Fruit fly (Drosophila melanogaster) Kc167 (cell line): ENCODE results near the gene Rad9.

Experiments
- Myc ChIP-seq: fragments of >200 bp; optimal IDR thresholded peaks from 2 replicates; lab custom pipeline; 2017; ENCODE audit warnings: missing external identifiers
- Sin3A ChIP-seq: fragments of >200 bp; optimal IDR thresholded peaks from 2 replicates; lab custom pipeline; 2018; ENCODE audit warnings: missing external identifiers
- h ChIP-seq: fragments of >200 bp; optimal IDR thresholded peaks from 3 replicates; lab custom pipeline; 2018; ENCODE audit warnings: missing external identifiers
- insv ChIP-seq: fragments of >200 bp; optimal IDR thresholded peaks from 3 replicates; lab custom pipeline; 2018; ENCODE audit warnings: missing external identifiers
- psq ChIP-seq: fragments of >200 bp; optimal IDR thresholded peaks from 2 replicates; lab custom pipeline; 2017; ENCODE audit warnings: missing external identifiers
- ttk ChIP-seq: sonication (Bioruptor generic); optimal IDR thresholded peaks from 2 replicates; lab custom pipeline; 2017; ENCODE audit warnings: missing external identifiers

Gene Rad9

DNA sequence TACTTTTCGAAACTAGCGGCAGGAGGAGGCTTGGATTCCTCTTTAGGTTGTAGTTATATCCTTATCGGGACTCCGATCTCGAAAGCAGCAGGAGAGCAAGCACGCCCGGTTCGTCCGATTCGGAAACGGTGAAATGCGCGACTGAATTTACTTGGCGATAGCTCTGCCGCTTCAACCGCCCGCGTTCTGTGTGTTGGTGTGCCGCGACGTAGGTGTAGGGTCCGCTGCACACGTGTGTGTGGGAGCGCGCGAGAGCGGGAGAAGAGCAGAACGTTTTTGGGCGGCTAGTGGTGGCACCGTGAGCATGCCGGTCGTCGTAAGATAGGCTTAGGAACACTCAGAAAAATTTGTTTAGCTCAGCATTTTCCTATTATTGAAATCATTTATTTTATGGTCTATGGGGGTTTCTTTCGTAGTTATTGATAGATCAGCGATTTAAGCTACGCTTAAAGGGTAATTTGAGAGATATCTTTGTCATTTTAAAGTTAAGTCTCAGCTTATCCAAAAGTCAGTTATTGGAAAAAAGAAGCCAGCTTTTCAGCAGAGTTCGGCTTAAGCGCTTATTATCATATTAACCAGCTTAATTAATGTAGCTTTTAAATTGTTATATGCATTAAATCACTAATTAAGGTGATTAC, 31.9 kb downstream of the Rad9 start:
- TF ChIP-seq Myc (lab: Kevin White, UChicago) (no peak), insv (no peak), Sin3A (lab: Kevin White, UChicago) (no peak), psq (lab: Kevin White, UChicago) (no peak), ttk (lab: Kevin White, UChicago) (no peak), h (lab: Kevin White, UChicago) (no peak)

DNA sequence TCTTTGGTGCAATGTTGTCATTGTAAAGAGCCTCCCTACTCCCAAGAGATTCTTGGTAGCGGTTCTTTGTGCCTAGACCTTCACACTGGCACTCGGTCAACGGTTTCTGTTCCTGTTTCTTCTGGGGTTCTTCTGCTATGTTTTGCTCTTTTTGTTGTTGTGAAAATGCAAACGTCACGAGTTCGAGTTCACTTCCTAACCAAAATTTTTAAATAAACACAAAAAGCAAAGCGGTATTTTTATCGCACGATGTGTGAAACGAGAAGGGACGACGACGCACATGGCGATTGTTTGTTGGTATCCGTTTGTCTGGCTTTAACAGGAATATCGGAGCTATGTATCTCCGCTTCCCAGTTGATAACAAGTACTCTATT, 32.4 kb downstream of the Rad9 start:
- TF ChIP-seq h (lab: Kevin White, UChicago) (no peak), Sin3A (lab: Kevin White, UChicago) (no peak)

DNA sequence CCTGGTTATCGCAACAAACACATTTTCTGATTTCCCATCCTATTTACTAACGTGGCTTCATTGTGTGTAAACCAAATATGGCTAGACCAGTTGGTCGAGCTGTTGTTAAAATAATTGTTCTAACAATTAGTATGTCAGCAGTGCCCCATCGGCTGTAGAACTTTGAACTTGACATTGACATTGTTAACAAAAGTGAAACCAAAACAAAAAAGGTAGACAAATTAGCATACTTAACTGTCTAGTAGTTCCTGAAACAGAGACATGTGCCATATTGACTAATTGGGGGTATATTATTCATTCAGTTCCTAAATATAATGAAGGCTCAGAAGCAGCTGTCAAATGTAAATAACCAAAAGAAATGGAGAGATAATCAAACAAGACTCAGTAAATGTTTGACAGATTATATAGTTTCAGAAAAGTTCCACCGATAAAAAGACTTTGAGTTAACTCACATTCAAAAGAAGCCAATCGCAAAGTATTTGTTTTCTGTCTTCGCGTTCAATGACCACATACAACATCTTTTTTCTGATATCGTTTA, 34.6 kb downstream of the Rad9 start:
- TF ChIP-seq h (lab: Kevin White, UChicago), result no peak
- no peak for TF ChIP-seq insv
- no peak for TF ChIP-seq psq (lab: Kevin White, UChicago)
- TF ChIP-seq ttk (lab: Kevin White, UChicago), result no peak
- TF ChIP-seq Sin3A (lab: Kevin White, UChicago), result no peak
- no peak for TF ChIP-seq Myc (lab: Kevin White, UChicago)

DNA sequence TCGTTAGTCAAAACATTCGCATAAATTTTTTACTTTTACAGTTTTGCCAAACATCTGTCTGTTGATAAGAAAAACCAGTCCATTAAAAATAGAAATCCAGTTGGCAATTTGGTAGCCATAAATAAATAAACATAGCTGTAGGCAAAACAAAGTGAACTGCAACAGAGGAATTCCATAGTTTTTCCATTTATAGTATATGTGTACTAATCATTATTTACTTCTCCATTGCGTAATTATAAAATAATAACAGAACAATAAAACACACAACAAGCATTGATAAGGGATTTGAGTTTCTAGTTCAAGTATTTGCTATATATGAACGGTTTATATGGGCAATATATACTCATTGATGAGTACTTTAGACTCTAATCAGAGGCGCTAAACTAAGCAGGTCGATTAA, 35.7 kb downstream of the Rad9 start:
- TF ChIP-seq Myc (lab: Kevin White, UChicago) (no peak), psq (lab: Kevin White, UChicago) (no peak), Sin3A (lab: Kevin White, UChicago) (no peak), h (lab: Kevin White, UChicago) (no peak), insv (no peak), ttk (lab: Kevin White, UChicago) (no peak)

DNA sequence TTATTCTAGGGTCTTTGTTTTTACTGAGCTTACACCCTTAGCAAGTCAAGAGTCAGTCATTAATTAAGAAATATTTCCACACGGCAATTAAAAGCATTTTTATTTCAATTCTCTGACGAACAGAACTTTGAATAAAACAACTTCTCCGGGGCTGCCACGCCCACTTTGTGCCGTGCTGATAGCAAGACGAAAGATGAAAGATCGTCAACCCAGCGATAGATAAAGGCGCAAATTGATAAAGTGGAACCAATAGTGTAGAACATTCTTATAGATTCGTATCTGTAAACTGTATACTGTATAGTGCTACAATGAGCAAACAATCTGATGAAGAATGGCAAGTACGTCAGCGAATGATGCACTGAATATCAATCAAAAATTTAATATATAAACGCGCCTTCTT, 37.4 kb downstream of the Rad9 start:
- TF ChIP-seq psq (lab: Kevin White, UChicago) (no peak), Sin3A (lab: Kevin White, UChicago) (no peak), ttk (lab: Kevin White, UChicago) (no peak), h (lab: Kevin White, UChicago) (no peak), Myc (lab: Kevin White, UChicago) (no peak), insv (no peak)

DNA sequence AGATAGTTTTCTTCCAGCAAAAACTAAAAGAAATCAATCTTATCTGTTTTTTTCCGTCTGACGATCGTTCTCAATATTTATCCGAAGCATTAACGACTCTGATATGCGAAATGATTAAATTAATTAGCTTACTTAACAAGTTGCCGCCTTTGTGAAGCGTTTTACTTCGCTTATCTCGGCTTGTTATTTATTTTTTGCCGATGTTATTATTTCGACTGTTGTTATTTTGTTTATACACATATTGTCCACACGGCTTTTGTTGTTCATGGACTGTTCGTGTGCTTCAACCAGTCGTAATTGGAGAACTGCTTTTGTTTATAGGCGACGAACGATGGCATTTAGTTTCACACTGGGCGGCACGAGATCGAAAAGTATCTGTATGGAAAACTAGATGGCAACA, 39.1 kb downstream of the Rad9 start:
- TF ChIP-seq ttk (lab: Kevin White, UChicago), result no peak
- TF ChIP-seq psq (lab: Kevin White, UChicago), result no peak
- TF ChIP-seq insv, result no peak
- no peak for TF ChIP-seq Myc (lab: Kevin White, UChicago)
- no peak for TF ChIP-seq Sin3A (lab: Kevin White, UChicago)
- no peak for TF ChIP-seq h (lab: Kevin White, UChicago)

DNA sequence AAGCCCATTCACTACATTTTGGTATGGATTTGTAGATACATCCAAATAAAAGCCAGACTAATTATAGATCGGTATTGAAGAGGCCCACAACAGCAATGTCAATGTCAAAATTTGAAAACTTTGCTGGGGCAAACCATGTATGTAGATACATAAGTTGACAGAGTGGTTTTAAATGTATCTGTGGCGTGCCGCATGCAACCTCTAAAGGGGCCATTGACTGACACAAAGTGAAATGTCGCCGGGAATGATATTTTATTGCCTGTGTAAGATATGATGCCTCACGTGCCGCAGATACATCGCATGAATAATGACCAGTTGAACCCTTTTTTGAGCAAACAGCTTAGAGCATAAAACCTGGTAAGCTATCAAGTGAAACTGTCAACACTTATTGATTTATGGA, 39.6 kb downstream of the Rad9 start:
- no peak for TF ChIP-seq insv
- no peak for TF ChIP-seq psq (lab: Kevin White, UChicago)
- TF ChIP-seq h (lab: Kevin White, UChicago), result no peak
- no peak for TF ChIP-seq Sin3A (lab: Kevin White, UChicago)
- TF ChIP-seq Myc (lab: Kevin White, UChicago), result no peak
- no peak for TF ChIP-seq ttk (lab: Kevin White, UChicago)

DNA sequence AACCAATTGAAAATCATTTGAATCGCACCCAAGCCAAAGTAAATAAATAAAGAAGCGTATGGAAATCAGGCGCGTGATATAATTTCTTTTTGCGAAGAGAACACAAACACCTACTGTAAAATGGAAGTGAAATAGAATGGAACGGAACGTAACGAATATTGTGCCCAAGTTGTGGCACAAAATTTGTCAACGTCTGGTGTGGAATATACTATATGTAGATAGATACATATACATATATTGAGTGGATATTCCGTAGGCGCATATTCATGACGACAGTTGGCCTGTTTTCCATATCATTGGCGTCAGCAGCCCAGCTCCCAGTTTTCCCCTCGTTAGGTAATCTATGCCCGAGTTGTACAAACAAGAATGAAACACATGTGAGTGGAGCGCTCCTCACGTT, 40.2 kb downstream of the Rad9 start:
- no peak for TF ChIP-seq Sin3A (lab: Kevin White, UChicago)
- no peak for TF ChIP-seq Myc (lab: Kevin White, UChicago)
- TF ChIP-seq psq (lab: Kevin White, UChicago), result no peak
- no peak for TF ChIP-seq insv
- TF ChIP-seq ttk (lab: Kevin White, UChicago), result no peak
- no peak for TF ChIP-seq h (lab: Kevin White, UChicago)

DNA sequence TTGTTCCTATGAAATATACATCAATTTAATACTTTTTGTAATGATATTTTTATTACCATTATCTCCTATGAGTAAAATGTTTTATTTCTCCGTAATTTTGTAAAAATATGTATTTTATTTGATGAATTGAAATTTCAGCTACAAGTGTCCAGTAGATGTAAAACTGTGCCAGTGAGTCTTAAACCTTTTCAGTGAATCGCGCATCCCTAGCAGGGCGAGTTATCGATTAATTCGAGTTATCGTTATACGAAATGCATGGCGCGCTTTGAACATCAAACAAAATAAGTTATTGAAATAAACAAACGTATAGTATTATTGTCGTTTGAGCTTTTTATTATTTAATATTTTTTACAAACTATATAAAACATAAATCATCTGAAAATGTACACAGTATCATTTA, 44.0 kb downstream of the Rad9 start:
- TF ChIP-seq ttk (lab: Kevin White, UChicago) (no peak), insv (no peak), Myc (lab: Kevin White, UChicago) (no peak), psq (lab: Kevin White, UChicago) (no peak), Sin3A (lab: Kevin White, UChicago) (no peak), h (lab: Kevin White, UChicago) (no peak)

DNA sequence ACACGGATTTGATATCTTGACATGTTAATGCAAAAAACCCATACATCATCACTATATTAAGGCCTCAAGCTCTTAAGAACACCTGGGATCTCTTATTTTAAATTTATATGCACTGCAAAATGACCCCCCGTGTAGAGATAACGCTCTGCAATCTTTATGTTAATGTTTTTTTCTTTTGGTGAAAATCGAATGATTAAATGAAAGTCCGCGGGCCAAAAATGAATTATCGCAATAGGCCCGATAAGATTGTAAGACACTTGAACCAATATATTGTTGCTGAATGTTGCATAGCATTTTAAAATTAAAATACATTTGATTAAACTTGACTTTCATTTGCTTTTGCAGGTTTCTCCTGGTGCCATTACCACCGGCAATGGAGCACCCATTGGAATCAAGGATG, 46.4 kb downstream of the Rad9 start:
- TF ChIP-seq psq (lab: Kevin White, UChicago) (no peak), Myc (lab: Kevin White, UChicago) (no peak), Sin3A (lab: Kevin White, UChicago) (no peak), h (lab: Kevin White, UChicago) (no peak), ttk (lab: Kevin White, UChicago) (no peak), insv (no peak)

DNA sequence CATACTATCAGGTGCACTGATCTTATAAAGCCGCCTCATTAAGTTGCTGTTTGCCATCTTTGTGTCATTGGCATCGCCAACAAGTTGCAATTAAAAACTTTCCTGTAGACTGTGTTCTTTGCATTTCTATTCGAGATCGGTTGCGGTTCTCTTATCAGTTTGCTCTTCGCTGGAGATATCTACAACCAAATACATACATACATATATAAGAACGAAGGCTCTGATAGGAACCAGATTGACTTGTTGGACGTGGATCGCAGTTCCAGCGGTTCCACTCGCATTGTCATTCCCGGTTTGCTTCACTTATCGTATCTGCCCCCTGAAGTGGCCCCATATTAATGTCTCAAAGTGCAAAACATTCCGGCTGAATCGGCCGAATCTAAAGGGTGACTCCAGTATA, 47.5 kb downstream of the Rad9 start:
- TF ChIP-seq Myc (lab: Kevin White, UChicago), result no peak
- no peak for TF ChIP-seq ttk (lab: Kevin White, UChicago)

DNA sequence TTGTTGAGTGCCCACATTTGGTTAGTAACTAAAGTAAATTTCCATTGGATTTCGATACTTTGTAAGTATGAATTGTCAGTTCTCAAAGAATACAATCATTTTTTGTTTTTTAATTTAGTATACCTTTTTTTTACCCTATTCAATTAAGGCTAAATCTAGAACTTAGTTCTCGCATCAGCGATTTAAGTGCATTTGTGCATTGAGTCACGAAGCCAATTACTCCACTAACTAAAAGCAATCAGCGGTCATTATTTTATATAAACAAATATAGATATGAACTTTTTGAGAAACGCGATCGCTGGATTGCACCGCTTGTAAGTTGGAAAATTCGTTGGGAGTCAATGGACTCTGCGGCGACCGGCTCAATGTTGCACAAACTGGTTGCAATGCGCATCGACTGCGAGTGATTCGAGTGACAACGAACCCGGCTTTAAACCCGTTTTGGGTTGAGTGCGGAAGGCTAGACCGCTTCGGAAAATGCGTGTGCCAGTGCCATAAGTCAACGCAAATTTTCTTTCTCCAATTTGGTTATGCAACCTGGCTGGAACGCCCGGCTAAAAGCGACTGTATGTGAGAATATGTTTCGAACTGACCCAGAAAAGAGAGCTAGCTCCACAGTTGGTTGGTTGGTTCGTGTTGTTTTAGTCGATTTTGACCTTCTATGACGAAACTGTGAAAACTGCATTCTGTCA, 48.3 kb downstream of the Rad9 start:
- TF ChIP-seq h (lab: Kevin White, UChicago), result no peak
- no peak for TF ChIP-seq Sin3A (lab: Kevin White, UChicago)
- no peak for TF ChIP-seq ttk (lab: Kevin White, UChicago)
- no peak for TF ChIP-seq insv
- TF ChIP-seq Myc (lab: Kevin White, UChicago), result no peak
- no peak for TF ChIP-seq psq (lab: Kevin White, UChicago)
